Fruit fly (Drosophila melanogaster) whole organism: ENCODE data around the gene Hsp68.

ENCODE experiments used
- CG8478 ChIP-seq: fragments of >200 bp; optimal IDR thresholded peaks from 2 replicates; lab custom pipeline; 2018; ENCODE audit warnings: inconsistent platforms
- Dll ChIP-seq: fragments of >200 bp; optimal IDR thresholded peaks from 2 replicates; lab custom pipeline; 2017
- EcR ChIP-seq, 2 experiments: fragments of >200 bp; optimal IDR thresholded peaks; 2 replicates each; lab custom pipeline; 2017; ENCODE audit warnings: missing biosample characterization in 2 of 2, missing genetic modification characterization in 2 of 2, missing genetic modification reagents in 2 of 2
- pan ChIP-seq: fragments of >200 bp; optimal IDR thresholded peaks from 2 replicates; lab custom pipeline; 2017
- psq ChIP-seq: fragments of >200 bp; optimal IDR thresholded peaks from 2 replicates; lab custom pipeline; 2017
- usp ChIP-seq: fragments of >200 bp; optimal IDR thresholded peaks from 2 replicates; lab custom pipeline; 2017; ENCODE audit warnings: missing biosample characterization, missing genetic modification characterization, mixed read lengths

The Hsp68 gene

DNA sequence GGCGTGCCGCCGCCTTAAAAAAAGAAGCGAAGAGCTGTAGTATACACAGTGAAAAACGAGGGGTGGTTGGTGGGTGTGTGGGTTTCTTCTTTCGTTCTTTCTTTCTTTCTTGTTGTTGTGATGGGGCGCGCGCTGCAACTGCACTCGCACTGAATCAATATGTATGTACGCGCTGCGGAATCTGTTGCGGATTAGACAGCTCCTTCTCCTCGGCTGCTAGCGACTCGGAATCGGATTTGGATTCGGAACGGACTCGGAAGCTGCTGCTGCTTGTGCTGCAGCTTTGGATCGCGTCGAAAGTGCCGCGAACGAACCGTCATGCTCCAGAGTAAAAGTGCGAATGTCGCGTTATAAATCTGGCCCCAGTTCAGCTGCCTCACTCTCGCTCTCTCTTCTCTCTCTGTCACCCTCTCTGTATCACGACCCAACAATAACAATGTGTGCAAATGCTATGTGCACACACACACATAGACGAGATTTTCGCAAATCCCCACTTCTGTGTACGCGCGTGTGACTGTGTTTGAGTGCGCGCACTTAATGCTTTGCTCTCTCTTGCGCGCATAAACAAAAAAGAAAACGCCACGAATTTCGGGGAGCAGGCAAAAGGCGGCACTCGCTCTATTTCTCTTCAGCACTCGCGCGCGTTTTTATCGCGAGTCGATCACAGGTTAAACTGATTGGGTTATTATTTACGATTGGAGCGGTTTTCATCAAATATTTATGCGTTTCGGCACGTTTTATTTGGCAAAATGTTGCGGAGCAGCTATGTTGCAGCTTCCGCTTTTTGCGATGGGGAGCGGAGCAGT lies 25.9 kb downstream of the Hsp68 start:
- TF ChIP-seq psq (lab: Kevin White, UChicago) (no peak), pan (lab: Kevin White, UChicago) (no peak), Dll (lab: Kevin White, UChicago) (no peak), CG8478 (lab: Kevin White, UChicago) (peak; percentile 2)

DNA sequence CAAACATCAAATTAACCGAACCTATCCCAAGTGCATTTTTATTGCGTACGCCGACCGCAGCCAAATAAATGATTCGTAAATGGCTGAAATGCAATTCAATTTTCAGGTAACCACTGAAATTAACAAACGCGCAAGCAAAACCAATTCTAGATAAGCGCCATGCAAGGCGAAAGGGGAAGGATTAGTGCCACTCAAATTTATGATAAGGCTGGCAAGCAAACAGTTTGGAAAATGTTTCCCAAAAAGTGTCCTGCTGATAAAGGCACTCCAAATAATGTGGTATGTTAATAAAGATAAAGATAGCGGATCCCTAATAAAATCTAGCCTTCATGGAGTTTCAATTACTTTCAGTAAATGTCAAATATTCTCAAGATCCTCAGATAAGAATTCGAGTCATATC lies 29.9 kb downstream of the Hsp68 start:
- TF ChIP-seq Dll (lab: Kevin White, UChicago) (no peak), usp (no peak), CG8478 (lab: Kevin White, UChicago) (no peak), EcR (GFP tag; optimal IDR thresholded peaks at IDR 0.05; lab: Kevin White, UChicago) (no peak), pan (lab: Kevin White, UChicago) (no peak), psq (lab: Kevin White, UChicago) (no peak)

DNA sequence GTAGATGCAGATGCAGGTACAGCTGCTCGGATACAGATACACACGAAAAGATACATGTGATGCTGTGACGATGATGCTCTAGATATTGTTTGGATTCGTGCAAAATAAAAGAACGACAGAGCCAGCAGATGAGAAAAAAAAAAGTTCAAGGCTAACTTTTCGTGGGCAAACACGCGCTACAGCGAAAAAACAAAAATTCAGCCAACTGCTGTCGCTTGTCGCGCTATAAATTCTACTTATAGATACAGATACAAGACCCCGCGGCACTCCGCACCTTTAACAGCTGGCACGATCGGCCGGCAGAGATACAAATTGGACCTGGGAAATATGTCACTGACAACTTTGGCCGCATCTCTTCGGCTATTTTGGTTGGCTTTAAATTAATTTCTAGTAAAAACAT lies 30.6 kb downstream of the Hsp68 start:
- TF ChIP-seq usp (no peak), EcR (GFP tag; optimal IDR thresholded peaks at IDR 0.05; lab: Kevin White, UChicago) (no peak), Dll (lab: Kevin White, UChicago) (no peak), pan (lab: Kevin White, UChicago) (no peak), CG8478 (lab: Kevin White, UChicago) (no peak), psq (lab: Kevin White, UChicago) (no peak)

DNA sequence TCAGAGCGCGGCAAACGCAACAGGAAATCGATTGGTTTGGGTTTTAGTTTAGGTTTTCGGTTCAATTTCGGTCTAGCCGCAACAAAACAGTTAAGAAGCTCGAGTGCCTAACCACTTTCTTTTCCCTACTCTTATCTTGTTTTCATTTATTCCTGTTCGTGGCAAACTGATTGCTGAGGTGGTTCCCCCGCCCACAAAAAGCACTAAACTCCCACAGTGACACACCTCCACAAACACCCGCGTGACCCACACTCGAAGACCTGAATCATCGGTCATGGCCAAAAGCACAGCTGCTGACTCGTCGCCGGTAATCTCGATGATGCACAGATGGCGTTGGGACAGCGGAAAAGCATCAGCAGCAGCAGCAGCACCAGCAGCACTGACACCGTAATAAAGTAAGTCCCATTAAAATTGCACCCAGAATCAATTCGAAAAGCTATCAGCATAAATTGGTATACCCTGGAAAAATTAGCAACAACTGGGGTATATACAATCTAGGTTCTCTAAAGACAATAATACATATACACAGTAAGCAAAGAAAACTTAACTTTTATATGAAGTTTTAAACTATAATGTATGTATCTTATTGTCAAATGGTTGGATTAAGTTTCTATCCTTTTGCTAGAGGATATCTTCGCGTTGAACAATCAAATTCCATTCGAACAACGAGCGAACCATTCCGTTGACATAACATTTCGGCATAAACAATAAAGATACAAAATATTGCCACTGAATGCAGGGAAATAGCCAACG lies 31.2 kb downstream of the Hsp68 start:
- no peak for TF ChIP-seq Dll (lab: Kevin White, UChicago)
- no peak for TF ChIP-seq pan (lab: Kevin White, UChicago)
- TF ChIP-seq EcR (GFP tag; optimal IDR thresholded peaks at IDR 0.05; lab: Kevin White, UChicago): no peak
- no peak for TF ChIP-seq CG8478 (lab: Kevin White, UChicago)

DNA sequence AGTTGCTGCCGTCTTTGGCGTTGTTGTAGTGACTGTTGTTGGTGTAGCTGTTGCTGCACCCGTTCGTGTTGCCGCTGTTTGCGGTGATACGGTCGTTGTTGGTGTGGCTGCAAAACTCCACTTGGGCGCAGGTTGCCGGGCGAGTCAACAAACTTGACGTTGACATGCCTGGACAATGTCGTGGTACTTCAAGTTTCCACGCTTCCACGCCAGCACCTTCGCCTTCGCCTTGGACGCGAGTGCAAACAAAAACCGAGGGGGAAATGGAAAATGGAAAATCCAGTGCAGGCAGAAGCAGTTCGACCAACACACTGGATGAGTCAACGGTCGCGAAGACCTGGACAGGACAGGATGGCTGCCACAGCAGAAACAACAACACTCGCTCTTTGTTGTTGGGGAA lies 32.4 kb downstream of the Hsp68 start:
- TF ChIP-seq EcR (GFP tag; optimal IDR thresholded peaks at IDR 0.05; lab: Kevin White, UChicago) (peak in 1 of 2 experiments; percentile 72), usp (no peak)

DNA sequence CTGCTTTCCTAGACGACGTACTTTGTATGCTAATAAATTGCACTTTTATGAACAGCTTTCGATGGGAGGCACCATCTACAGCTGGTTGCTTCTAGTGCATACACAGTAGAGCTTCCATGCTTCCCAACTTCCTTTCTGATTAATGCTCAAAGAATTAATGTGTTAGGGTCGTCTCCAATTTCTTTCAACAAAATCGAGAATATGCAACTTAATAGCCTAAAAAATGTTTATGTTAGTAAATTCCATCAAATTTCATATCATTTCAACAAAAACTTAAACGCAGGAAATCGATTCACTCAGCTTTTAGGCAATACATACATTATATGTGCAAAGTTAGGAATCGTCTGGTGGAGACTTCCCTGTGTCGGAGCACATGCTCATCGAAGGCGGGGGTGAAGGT lies 33.0 kb downstream of the Hsp68 start:
- TF ChIP-seq CG8478 (lab: Kevin White, UChicago) (no peak), Dll (lab: Kevin White, UChicago) (no peak), EcR (GFP tag; optimal IDR thresholded peaks at IDR 0.05; lab: Kevin White, UChicago) (no peak), pan (lab: Kevin White, UChicago) (no peak), psq (lab: Kevin White, UChicago) (no peak), usp (no peak)

DNA sequence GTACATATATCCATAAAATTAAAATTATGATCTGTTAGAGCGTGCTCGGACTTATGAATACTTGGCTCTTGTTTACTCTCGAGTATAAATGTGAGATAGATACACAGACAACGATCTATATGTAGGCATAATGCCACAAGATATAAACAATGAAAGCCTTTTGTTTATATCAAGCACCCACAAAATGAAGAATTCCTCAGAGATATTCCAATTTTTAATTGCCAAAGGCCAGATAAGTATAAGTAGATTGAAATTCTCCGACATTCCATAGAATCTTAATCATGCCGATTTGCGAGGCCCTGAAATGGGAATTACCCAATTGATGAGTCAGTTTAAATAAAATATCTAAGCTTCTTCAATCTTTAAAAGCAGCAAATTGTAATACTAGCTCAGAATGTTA lies 35.2 kb downstream of the Hsp68 start:
- TF ChIP-seq EcR (GFP tag; optimal IDR thresholded peaks at IDR 0.05; lab: Kevin White, UChicago): no peak
- TF ChIP-seq usp: no peak
- TF ChIP-seq psq (lab: Kevin White, UChicago): no peak
- TF ChIP-seq CG8478 (lab: Kevin White, UChicago): no peak
- TF ChIP-seq Dll (lab: Kevin White, UChicago): no peak
- no peak for TF ChIP-seq pan (lab: Kevin White, UChicago)

DNA sequence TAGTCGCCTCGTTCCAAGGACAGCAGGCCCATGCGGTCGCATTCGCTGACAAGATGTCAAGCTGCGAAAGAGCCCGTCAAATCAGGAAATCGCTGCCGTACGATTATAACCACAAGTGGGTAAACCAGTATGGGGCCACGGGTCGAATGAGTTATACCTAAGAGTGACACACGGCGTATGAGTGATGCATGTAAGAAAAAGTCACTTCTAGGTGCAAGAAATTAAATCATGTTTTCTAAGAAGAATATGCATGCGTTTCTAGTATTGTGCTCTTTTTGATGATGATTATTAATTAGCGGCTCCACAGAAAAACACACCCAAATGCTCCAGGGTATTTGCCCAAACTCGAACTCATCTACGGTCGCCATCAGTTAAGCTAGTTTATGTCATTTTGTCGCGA lies 39.5 kb downstream of the Hsp68 start:
- TF ChIP-seq CG8478 (lab: Kevin White, UChicago): no peak
- TF ChIP-seq Dll (lab: Kevin White, UChicago): no peak
- no peak for TF ChIP-seq usp
- TF ChIP-seq EcR (GFP tag; optimal IDR thresholded peaks at IDR 0.05; lab: Kevin White, UChicago): no peak
- TF ChIP-seq psq (lab: Kevin White, UChicago): no peak
- TF ChIP-seq pan (lab: Kevin White, UChicago): no peak

DNA sequence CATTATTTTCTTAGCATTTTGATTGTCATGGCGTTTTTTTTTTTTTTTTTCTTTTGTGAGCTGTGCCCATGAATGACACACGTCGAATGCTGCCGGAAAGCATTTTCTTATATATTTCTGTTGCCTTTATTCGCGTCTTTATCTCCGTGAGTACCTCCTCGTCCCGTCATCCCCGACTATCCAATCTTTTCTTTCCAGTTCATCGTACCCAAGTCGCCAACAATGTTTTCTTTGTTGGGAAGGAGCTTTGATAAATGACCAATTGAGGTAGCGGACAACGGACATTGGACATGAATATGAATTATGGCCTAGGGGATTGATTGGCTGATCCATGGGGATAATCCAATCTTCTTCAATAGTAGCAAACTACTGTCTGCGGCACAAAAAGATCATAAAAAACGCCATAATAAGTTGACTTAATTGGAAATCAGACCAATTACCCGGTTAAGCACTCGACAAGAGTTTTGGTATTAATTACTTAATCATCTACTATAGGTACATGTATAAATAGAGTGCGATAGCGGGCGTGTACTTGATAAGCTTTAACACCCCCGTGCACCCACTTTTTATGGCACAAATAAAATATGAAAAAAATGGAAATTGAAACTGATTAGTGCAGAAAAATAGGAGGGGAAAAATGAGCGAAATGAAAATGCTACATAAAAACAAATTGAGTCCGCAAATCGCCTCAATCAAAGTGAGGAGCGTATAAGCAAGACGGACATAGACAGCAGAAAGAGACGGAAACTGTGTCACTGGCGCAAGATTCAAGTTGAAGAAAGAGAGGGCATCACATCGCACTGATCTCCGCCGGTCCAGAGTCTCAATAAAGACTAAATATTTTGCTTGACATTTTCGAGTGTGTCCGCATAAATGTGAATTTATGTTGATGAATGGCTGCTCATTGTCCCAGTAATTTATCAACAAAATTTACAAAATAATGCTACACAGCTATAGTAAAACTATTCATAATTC lies 40.9 kb downstream of the Hsp68 start:
- TF ChIP-seq usp: no peak
- no peak for TF ChIP-seq psq (lab: Kevin White, UChicago)
- TF ChIP-seq EcR (GFP tag; optimal IDR thresholded peaks at IDR 0.05; lab: Kevin White, UChicago): peak in 1 of 2 experiments; percentile 55
- no peak for TF ChIP-seq pan (lab: Kevin White, UChicago)
- no peak for TF ChIP-seq CG8478 (lab: Kevin White, UChicago)

DNA sequence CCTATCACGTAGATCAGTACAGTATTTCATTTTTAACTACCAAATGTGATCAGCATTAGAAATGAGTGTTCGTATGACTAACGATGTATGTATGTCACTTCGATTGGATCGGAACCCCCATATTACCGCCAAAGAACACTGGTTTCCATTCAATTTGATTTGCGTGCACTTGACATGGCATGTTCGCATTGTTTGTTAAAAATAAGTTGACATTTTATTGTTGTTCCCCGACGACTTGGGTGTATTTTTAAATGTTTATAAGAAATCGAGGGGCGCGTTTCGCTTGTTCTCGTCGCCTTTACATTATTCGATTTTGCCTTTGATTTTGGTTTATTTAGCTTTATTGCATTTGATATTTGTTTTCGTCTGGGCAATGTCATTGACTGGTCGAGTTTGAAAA lies 41.7 kb downstream of the Hsp68 start:
- no peak for TF ChIP-seq pan (lab: Kevin White, UChicago)
- TF ChIP-seq CG8478 (lab: Kevin White, UChicago): no peak
- TF ChIP-seq usp: no peak
- TF ChIP-seq psq (lab: Kevin White, UChicago): no peak

DNA sequence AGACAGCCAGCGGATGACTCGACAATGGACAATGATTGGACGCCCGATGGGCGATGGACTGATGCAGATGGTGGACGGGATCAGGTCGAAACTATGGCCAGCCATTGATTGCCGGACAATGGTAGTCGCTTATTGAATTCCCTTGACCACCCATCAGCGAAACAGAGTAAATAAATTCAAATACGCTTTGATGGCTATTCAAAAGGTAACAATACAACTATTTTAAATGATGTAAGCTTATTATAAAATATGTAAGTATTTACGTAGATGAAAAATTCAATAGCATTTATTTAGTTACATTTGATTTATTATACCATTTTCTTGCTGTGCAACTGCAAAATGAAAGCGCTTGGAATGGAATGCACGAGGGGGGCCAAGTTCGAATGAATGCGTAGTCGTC lies 42.5 kb downstream of the Hsp68 start:
- TF ChIP-seq Dll (lab: Kevin White, UChicago) (no peak), psq (lab: Kevin White, UChicago) (no peak)
